Worm (Caenorhabditis elegans): ENCODE results near the gene F09C6.10.
A peak's percentile ranks its signal among the peaks of the same experiment; 100 is the strongest.

The F09C6.10 gene

DNA sequence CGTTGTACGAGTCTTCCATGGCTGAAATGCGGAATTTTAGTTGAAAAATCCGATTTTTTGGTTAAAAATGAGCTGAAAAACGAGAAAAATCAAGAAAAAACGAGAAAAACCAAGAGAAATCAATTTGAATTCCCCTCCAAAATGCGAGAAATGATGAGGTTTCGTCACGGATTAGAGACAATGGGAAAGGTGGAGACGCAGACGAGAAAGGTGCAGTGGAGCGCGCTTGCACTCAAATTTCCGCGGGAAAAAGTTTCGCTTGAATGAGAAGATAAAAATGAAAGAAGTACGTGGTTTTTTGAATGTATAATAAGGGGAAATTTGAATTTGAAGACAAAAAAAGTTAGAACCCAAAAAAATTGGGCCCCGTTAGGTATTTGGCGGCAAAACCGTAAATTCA lies 49.7 kb upstream of the F09C6.10 start, which contains the start of gene efl-1 (continued):
- peak; percentile 57; the same call in 1 of the 2 replicates for TF ChIP-seq lin-29 (GFP tag; IDR thresholded peaks at IDR 0.05)
- TF ChIP-seq lin-15B (tag; optimal IDR thresholded peaks at IDR 0.05): peak; percentile 1
- peak; percentile 79 for TF ChIP-seq nhr-102 (tag; optimal IDR thresholded peaks at IDR 0.05)
- peak; percentile 81 for TF ChIP-seq rbr-2 (tag; optimal IDR thresholded peaks at IDR 0.05)
- peak; percentile 71 for TF ChIP-seq lin-13 (GFP tag; optimal IDR thresholded peaks at IDR 0.05)
- TF ChIP-seq set-16 (GFP tag; IDR thresholded peaks at IDR 0.05): 0 out of 2 replicates have a peak, but pooled peaks have one; percentile 15
- no peak for TF ChIP-seq saeg-2 (GFP tag; IDR thresholded peaks at IDR 0.05)
- peak; percentile 94 for TF ChIP-seq mes-2 (tag; optimal IDR thresholded peaks at IDR 0.05; ENCODE audit: poor library complexity, severe bottlenecking)
- TF ChIP-seq egl-43 (GFP tag; IDR thresholded peaks at IDR 0.05): peak; percentile 51; the same call in 1 of the 2 replicates
- peak; percentile 84 for TF ChIP-seq hmg-1.1 (GFP tag; IDR thresholded peaks at IDR 0.05)
- no peak for TF ChIP-seq nhr-41 (GFP tag; IDR thresholded peaks at IDR 0.05)
- peak; percentile 52 for TF ChIP-seq nhr-25 (tag; optimal IDR thresholded peaks at IDR 0.05; ENCODE audit: borderline replicate concordance, insufficient read depth)
- TF ChIP-seq mxl-2 (GFP tag; conservative IDR thresholded peaks at IDR 0.05): no peak
- TF ChIP-seq T26A8.4 (GFP tag; IDR thresholded peaks at IDR 0.05): no peak; the same call in 1 of the 2 replicates
- TF ChIP-seq Y105C5A.15 (GFP tag; IDR thresholded peaks at IDR 0.05): no peak
- peak; percentile 67 for TF ChIP-seq T20F7.1 (GFP tag; optimal IDR thresholded peaks at IDR 0.05)
- TF ChIP-seq fkh-10 (GFP tag; optimal IDR thresholded peaks at IDR 0.05): peak; percentile 79
- no peak for TF ChIP-seq egl-27 (tag; optimal IDR thresholded peaks at IDR 0.05)
- peak; percentile 62 for TF ChIP-seq spr-3 (GFP tag; optimal IDR thresholded peaks at IDR 0.05)
- TF ChIP-seq jun-1 (tag; optimal IDR thresholded peaks at IDR 0.05): peak; percentile 62
- TF ChIP-seq lin-38 (GFP tag; IDR thresholded peaks at IDR 0.05): peak; percentile 99
- no peak for TF ChIP-seq lin-1 (GFP tag; IDR thresholded peaks at IDR 0.05)
- peak; percentile 64; the same call in 1 of the 2 replicates for TF ChIP-seq mdt-29 (GFP tag; IDR thresholded peaks at IDR 0.05)
- peak in 1 of 2 experiments; percentile 25 for TF ChIP-seq daf-16 (GFP tag; optimal IDR thresholded peaks at IDR 0.05)
- TF ChIP-seq daf-16 (tag; optimal IDR thresholded peaks at IDR 0.05): peak; percentile 31
- 0 out of 2 replicates have a peak, but pooled peaks have one; percentile 41 for TF ChIP-seq dmd-9 (GFP tag; IDR thresholded peaks at IDR 0.05)
- TF ChIP-seq pqm-1 (tag; optimal IDR thresholded peaks at IDR 0.05): no peak
- TF ChIP-seq hlh-30 (tag; optimal IDR thresholded peaks at IDR 0.05; ENCODE audit: insufficient read depth): peak; percentile 89
- TF ChIP-seq dve-1 (tag; optimal IDR thresholded peaks at IDR 0.05; ENCODE audit: insufficient read depth): peak; percentile 89

- TF ChIP-seq hif-1 (tag; optimal IDR thresholded peaks at IDR 0.05) (no peak), zfp-3 (GFP tag; conservative IDR thresholded peaks at IDR 0.05) (no peak), unc-62 (GFP tag; optimal IDR thresholded peaks at IDR 0.05 in 1 of 2) (peak in 1 of 2 experiments; percentile 30), unc-62 (tag; optimal IDR thresholded peaks at IDR 0.05) (no peak)
These were observed 43.0 kb upstream of the F09C6.10 start for ce11 chrV:16958975-16959374.

DNA sequence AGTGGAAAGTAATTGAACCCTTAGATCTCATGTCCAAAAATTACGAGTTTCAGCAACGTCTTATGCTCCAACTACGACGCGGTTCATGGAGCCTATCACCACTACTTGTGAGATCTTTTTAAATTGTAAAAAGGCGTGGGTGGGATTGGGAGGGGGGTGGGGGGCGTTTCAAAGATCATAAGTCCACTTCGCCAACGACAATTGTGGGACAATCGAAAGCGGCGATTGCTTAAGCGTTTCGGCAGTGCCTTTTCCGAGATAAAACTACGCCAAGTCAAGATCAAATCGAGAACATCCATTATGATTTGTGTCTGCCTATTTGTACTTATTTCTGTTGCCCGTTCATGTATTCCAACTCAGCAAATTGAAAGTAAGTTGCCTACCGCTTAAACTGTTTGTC lies 40.2 kb upstream of the F09C6.10 start, which contains the start of gene clec-239:
Gene clec-239, plus strand, starts transcription at position 301 of the 400 bp plus-strand sequence.
- TF ChIP-seq Y75B8A.6 (GFP tag; IDR thresholded peaks at IDR 0.05): no peak
- no peak for TF ChIP-seq hlh-11 (tag; optimal IDR thresholded peaks at IDR 0.05)
- TF ChIP-seq lin-13 (GFP tag; optimal IDR thresholded peaks at IDR 0.05): no peak
- TF ChIP-seq pqm-1 (tag; optimal IDR thresholded peaks at IDR 0.05): no peak
- no peak for TF ChIP-seq ceh-44 (GFP tag; IDR thresholded peaks at IDR 0.05)
- TF ChIP-seq lin-1 (GFP tag; IDR thresholded peaks at IDR 0.05): no peak
- TF ChIP-seq saeg-2 (GFP tag; IDR thresholded peaks at IDR 0.05): no peak
- TF ChIP-seq dpl-1 (GFP tag; optimal IDR thresholded peaks at IDR 0.05): no peak
- TF ChIP-seq zip-11 (GFP tag; IDR thresholded peaks at IDR 0.05): no peak
- no peak for TF ChIP-seq lsy-2 (tag; optimal IDR thresholded peaks at IDR 0.05)
- no peak for TF ChIP-seq D1046.2 (GFP tag; IDR thresholded peaks at IDR 0.05)

All from whole organism, L4 larva.